Fruit fly (Drosophila melanogaster): ENCODE measurements around the gene CG9098.

- TF ChIP-seq sr (GFP tag; IDR thresholded peaks at IDR 0.05): no peak
- no peak for TF ChIP-seq CG11504 (tag; optimal IDR thresholded peaks at IDR 0.05)
- peak; percentile 64 for TF ChIP-seq CG6813 (GFP tag; optimal IDR thresholded peaks at IDR 0.05)
Measured at dm6 chr2L:5979957-5980861, 31.9 kb downstream of the CG9098 start.

Data from whole organism, embryonic.